Worm (Caenorhabditis elegans) whole organism, early embryonic: Measurements from ENCODE around the gene B0507.7.
"Not testable (repeated sequence)": the region's sequence is repeated elsewhere in the genome, so short reads cannot be mapped to it uniquely, and the experiment has no call there.

Experiments used
- B0310.2 ChIP-seq: sonication (generic microtip); optimal IDR thresholded peaks from 2 replicates; lab custom pipeline; 2016; ENCODE audit warnings: mild to moderate bottlenecking, missing genetic modification characterization, missing compliant biosample characterization
- F13C5.2 ChIP-seq: sonication (generic microtip); optimal IDR thresholded peaks from 2 replicates; lab custom pipeline; 2017; ENCODE audit warnings: mild to moderate bottlenecking, missing genetic modification characterization, inconsistent platforms, missing compliant biosample characterization
- aly-1 ChIP-seq: sonication (generic microtip); optimal IDR thresholded peaks from 2 replicates; lab custom pipeline; 2016; ENCODE audit warnings: missing genetic modification characterization, missing compliant biosample characterization
- ama-1 ChIP-seq: fragments of 150-350 bp; optimal IDR thresholded peaks from 2 replicates; lab custom pipeline; 2014
- ceh-13 ChIP-seq: fragments of 200-800 bp; sonication (Bioruptor generic); optimal IDR thresholded peaks from 2 replicates; lab custom pipeline; 2018; ENCODE audit warnings: mild to moderate bottlenecking, missing genetic modification characterization, missing compliant biosample characterization
- ceh-36 ChIP-seq: sonication (generic microtip); optimal IDR thresholded peaks from 2 replicates; lab custom pipeline; 2016; ENCODE audit warnings: missing genetic modification characterization, inconsistent platforms, missing compliant biosample characterization
- ets-7 ChIP-seq: sonication (generic microtip); optimal IDR thresholded peaks from 2 replicates; lab custom pipeline; 2016; ENCODE audit warnings: missing genotype, missing genetic modification characterization, missing compliant biosample characterization
- flt-1 ChIP-seq: fragments of 200-800 bp; sonication (Bioruptor generic); IDR thresholded peaks from 2 replicates; pipeline ENCODE4 v1.3.6; 2022; ENCODE audit warnings: missing genetic modification characterization, missing compliant biosample characterization
- hmbx-1 ChIP-seq: sonication (generic microtip); optimal IDR thresholded peaks from 2 replicates; lab custom pipeline; 2016; ENCODE audit warnings: mild to moderate bottlenecking, missing genetic modification characterization, missing compliant biosample characterization
- hmg-4 ChIP-seq: fragments of 200-800 bp; sonication (Bioruptor generic); optimal IDR thresholded peaks from 2 replicates; lab custom pipeline; 2018; ENCODE audit warnings: mild to moderate bottlenecking, missing genetic modification characterization, missing compliant biosample characterization
- hnd-1 ChIP-seq: sonication (generic microtip); optimal IDR thresholded peaks from 2 replicates; lab custom pipeline; 2016; ENCODE audit warnings: missing genetic modification characterization, missing compliant biosample characterization
- pes-1 ChIP-seq: fragments of 200-800 bp; sonication (Bioruptor generic); IDR thresholded peaks from 2 replicates; pipeline ENCODE4 v1.3.6; 2022; ENCODE audit warnings: missing genetic modification reagents, missing genetic modification characterization, missing compliant biosample characterization
- scrt-1 ChIP-seq: fragments of 200-800 bp; sonication (Bioruptor generic); IDR thresholded peaks from 2 replicates; pipeline ENCODE4 v1.3.6; 2022; ENCODE audit warnings: missing genetic modification characterization, missing compliant biosample characterization
- sea-1 ChIP-seq: fragments of 200-800 bp; sonication (Bioruptor generic); conservative IDR thresholded peaks from 2 replicates; pipeline ENCODE4 v1.3.6; 2022; ENCODE audit warnings: missing genetic modification characterization, missing compliant biosample characterization
- tbx-11 ChIP-seq: fragments of 200-800 bp; sonication (Bioruptor generic); IDR thresholded peaks from 2 replicates; pipeline ENCODE4 v1.3.6; 2022; ENCODE audit warnings: missing genetic modification characterization, missing compliant biosample characterization
- tbx-37 ChIP-seq: fragments of 200-800 bp; sonication (Bioruptor generic); conservative IDR thresholded peaks from 2 replicates; pipeline ENCODE4 v1.3.6; 2022; ENCODE audit warnings: missing genetic modification reagents, missing genetic modification characterization, missing compliant biosample characterization
- tra-4 ChIP-seq: sonication (generic microtip); optimal IDR thresholded peaks from 2 replicates; lab custom pipeline; 2017; ENCODE audit warnings: missing genetic modification characterization, missing compliant biosample characterization

B0507.7 gene

ce11 chrV:8730991-8731390, 27.5 kb downstream of the B0507.7 start:
- TF ChIP-seq ets-7 (tag; lab: Kevin White, UChicago) (no peak), ceh-36 (tag; lab: Kevin White, UChicago) (no peak), hmg-4 (GFP tag; lab: Kevin White, UChicago) (no peak), ama-1 (lab: Kevin White, UChicago) (no peak), aly-1 (no peak), sea-1 (GFP tag; lab: Robert Waterston, UW) (no peak), scrt-1 (GFP tag; lab: Robert Waterston, UW) (no peak), tbx-37 (GFP tag; lab: Robert Waterston, UW) (no peak)

- TF ChIP-seq pes-1 (GFP tag; lab: Robert Waterston, UW) (no peak), hmg-4 (GFP tag; lab: Kevin White, UChicago) (no peak), ama-1 (lab: Kevin White, UChicago) (no peak), ets-7 (tag; lab: Kevin White, UChicago) (no peak), tbx-11 (GFP tag; lab: Robert Waterston, UW) (no peak), F13C5.2 (no peak)
These were observed 29.4 kb downstream of the B0507.7 start, which contains the start of gene ZC196.5 for ce11 chrV:8729100-8729499. TSS of gene ZC196.5 (plus strand) at chrV:8729400.

- no peak for TF ChIP-seq flt-1
- TF ChIP-seq scrt-1 (GFP tag; lab: Robert Waterston, UW), result no peak
- no peak for TF ChIP-seq ceh-36 (tag; lab: Kevin White, UChicago)
- no peak for TF ChIP-seq tbx-11 (GFP tag; lab: Robert Waterston, UW)
- TF ChIP-seq sea-1 (GFP tag; lab: Robert Waterston, UW), result no peak
- no peak for TF ChIP-seq hnd-1
- TF ChIP-seq tbx-37 (GFP tag; lab: Robert Waterston, UW), result no peak
- no peak for TF ChIP-seq B0310.2 (tag; lab: Kevin White, UChicago)
- no peak for TF ChIP-seq ets-7 (tag; lab: Kevin White, UChicago)
- TF ChIP-seq hmg-4 (GFP tag; lab: Kevin White, UChicago), result no peak
These were observed 31.4 kb downstream of the B0507.7 start, which contains the start of gene ZC196.9 for ce11 chrV:8727077-8727476. TSS of gene ZC196.9 (minus strand) at chrV:8727177.

- TF ChIP-seq tra-4 (tag; lab: Kevin White, UChicago); hmg-4 (GFP tag; lab: Kevin White, UChicago); F13C5.2: not testable (repeated sequence)
These were observed 32.3 kb downstream of the B0507.7 start, which contains the start of gene droe-8 for ce11 chrV:8726228-8726627. TSS of gene droe-8 (plus strand) at chrV:8726528.

- TF ChIP-seq scrt-1 (GFP tag; lab: Robert Waterston, UW); sea-1 (GFP tag; lab: Robert Waterston, UW); ets-7 (tag; lab: Kevin White, UChicago): not testable (repeated sequence)
These were observed 36.4 kb downstream of the B0507.7 start, which contains the start of gene ZC196.8 for ce11 chrV:8722160-8722559. TSS of gene ZC196.8 (minus strand) at chrV:8722260.

- no peak for TF ChIP-seq hnd-1
- no peak for TF ChIP-seq tbx-11 (GFP tag; lab: Robert Waterston, UW)
- no peak for TF ChIP-seq scrt-1 (GFP tag; lab: Robert Waterston, UW)
- TF ChIP-seq B0310.2 (tag; lab: Kevin White, UChicago), result no peak
- no peak for TF ChIP-seq ets-7 (tag; lab: Kevin White, UChicago)
- TF ChIP-seq F13C5.2, result no peak
- TF ChIP-seq ceh-13 (GFP tag; lab: Kevin White, UChicago), result no peak
- TF ChIP-seq ceh-36 (tag; lab: Kevin White, UChicago), result no peak
- no peak for TF ChIP-seq aly-1
- no peak for TF ChIP-seq flt-1
- no peak for TF ChIP-seq hmbx-1 (tag; lab: Kevin White, UChicago)
- no peak for TF ChIP-seq hmg-4 (GFP tag; lab: Kevin White, UChicago)
- no peak for TF ChIP-seq tra-4 (tag; lab: Kevin White, UChicago)
- TF ChIP-seq pes-1 (GFP tag; lab: Robert Waterston, UW), result no peak
- TF ChIP-seq ama-1 (lab: Kevin White, UChicago), result no peak
- no peak for TF ChIP-seq sea-1 (GFP tag; lab: Robert Waterston, UW)
- TF ChIP-seq tbx-37 (GFP tag; lab: Robert Waterston, UW), result no peak
These were observed 40.1 kb downstream of the B0507.7 start for ce11 chrV:8718399-8718798.

ce11 chrV:8716175-8716574, 42.3 kb downstream of the B0507.7 start, which contains the start of gene glr-5:
TSS of gene glr-5 (plus strand) at chrV:8716495.
- no peak for TF ChIP-seq sea-1 (GFP tag; lab: Robert Waterston, UW)
- no peak for TF ChIP-seq hmg-4 (GFP tag; lab: Kevin White, UChicago)
- TF ChIP-seq ceh-36 (tag; lab: Kevin White, UChicago), result no peak
- TF ChIP-seq tbx-37 (GFP tag; lab: Robert Waterston, UW), result no peak
- no peak for TF ChIP-seq scrt-1 (GFP tag; lab: Robert Waterston, UW)
- TF ChIP-seq F13C5.2, result no peak
- TF ChIP-seq pes-1 (GFP tag; lab: Robert Waterston, UW), result no peak
- TF ChIP-seq ama-1 (lab: Kevin White, UChicago), result no peak
- no peak for TF ChIP-seq hnd-1
- TF ChIP-seq tra-4 (tag; lab: Kevin White, UChicago), result no peak
- no peak for TF ChIP-seq B0310.2 (tag; lab: Kevin White, UChicago)
- TF ChIP-seq ets-7 (tag; lab: Kevin White, UChicago), result no peak
- TF ChIP-seq flt-1, result no peak
- no peak for TF ChIP-seq hmbx-1 (tag; lab: Kevin White, UChicago)
- TF ChIP-seq ceh-13 (GFP tag; lab: Kevin White, UChicago), result no peak
- TF ChIP-seq aly-1, result no peak
- TF ChIP-seq tbx-11 (GFP tag; lab: Robert Waterston, UW), result no peak

- TF ChIP-seq B0310.2 (tag; lab: Kevin White, UChicago) (no peak), hmbx-1 (tag; lab: Kevin White, UChicago) (no peak), ets-7 (tag; lab: Kevin White, UChicago) (no peak), hmg-4 (GFP tag; lab: Kevin White, UChicago) (no peak), aly-1 (no peak), hnd-1 (no peak), tbx-37 (GFP tag; lab: Robert Waterston, UW) (no peak), scrt-1 (GFP tag; lab: Robert Waterston, UW) (no peak), ceh-36 (tag; lab: Kevin White, UChicago) (no peak), ama-1 (lab: Kevin White, UChicago) (no peak), ceh-13 (GFP tag; lab: Kevin White, UChicago) (no peak), flt-1 (no peak), sea-1 (GFP tag; lab: Robert Waterston, UW) (no peak), pes-1 (GFP tag; lab: Robert Waterston, UW) (no peak), tra-4 (tag; lab: Kevin White, UChicago) (no peak), tbx-11 (GFP tag; lab: Robert Waterston, UW) (no peak), F13C5.2 (no peak)
These were observed 46.6 kb downstream of the B0507.7 start, which contains the start of gene ZC178.2 for ce11 chrV:8711910-8712309. TSS of gene ZC178.2 (minus strand) at chrV:8712010.
